Worm (Caenorhabditis elegans): ENCODE results near the gene C08B6.8.

Gene C08B6.8

DNA sequence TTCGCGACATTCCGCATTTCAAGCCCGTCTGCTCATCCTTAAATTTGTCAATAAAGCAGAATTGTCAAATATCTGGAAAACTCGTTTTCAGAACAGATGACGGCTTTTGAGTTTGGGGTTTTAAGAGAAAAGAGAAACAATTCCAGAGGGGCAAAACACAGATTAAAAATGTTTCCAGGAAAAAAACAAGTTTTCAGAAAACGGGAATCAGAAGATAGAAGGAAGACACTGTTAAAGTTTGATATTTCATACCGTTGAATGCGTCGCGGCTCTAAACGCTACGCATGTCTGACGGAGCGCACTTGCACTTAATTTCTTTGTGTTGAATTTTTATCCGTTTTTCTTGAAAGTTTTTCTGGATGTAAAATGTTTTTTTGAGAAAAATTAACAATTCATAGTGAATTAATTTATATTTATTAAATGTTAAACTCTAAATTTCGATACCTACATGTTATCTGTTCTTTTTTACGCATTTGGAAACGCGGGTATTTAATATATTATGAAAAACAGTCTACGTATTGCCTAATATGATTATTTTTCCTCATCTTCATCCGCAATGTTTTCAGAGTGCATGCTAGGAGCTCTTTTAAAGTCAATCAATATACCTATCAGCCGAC, at the start of gene C08B6.8, which contains the start of the genes C08B6.18 and wdr-20:
TSS of gene C08B6.8 (plus strand) at position 567 of the 617 bp plus-strand sequence.
TSS of gene C08B6.18 (minus strand) at position 51 of the 617 bp plus-strand sequence.
TSS of gene wdr-20 (minus strand) at position 82 of the 617 bp plus-strand sequence.
- TF ChIP-seq ztf-7 (tag; optimal IDR thresholded peaks at IDR 0.05) (no peak), lin-38 (GFP tag; IDR thresholded peaks at IDR 0.05) (peak; percentile 62), mes-2 (tag; optimal IDR thresholded peaks at IDR 0.05; ENCODE audit: poor library complexity, severe bottlenecking) (peak; percentile 21), lsy-2 (tag; optimal IDR thresholded peaks at IDR 0.05) (peak in 1 of 2 experiments; percentile 44)

DNA sequence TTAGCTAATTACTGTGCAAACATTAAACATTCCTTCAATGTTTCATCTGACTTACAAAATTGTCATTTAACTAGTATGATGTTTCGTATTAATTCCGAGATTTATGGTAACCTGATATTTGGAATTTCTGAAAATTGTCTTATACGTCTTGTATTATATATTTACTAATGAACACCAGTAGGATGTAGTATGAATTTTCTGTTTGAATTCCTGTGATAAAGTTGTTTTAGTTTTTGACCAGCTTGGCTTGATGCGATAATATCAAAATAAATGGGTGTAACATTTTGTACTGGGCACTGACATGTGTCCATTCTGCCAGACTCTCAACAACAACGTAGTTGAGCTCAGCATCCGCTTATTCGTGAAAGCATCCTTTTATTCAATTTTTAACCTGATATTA, 49.6 kb upstream of the C08B6.8 start, which contains the start of gene R04B5.6:
TSS of gene R04B5.6 (plus strand) at position 301 of the 400 bp plus-strand sequence.
- TF ChIP-seq php-3 (GFP tag; IDR thresholded peaks at IDR 0.05) (no peak), lsy-2 (tag; optimal IDR thresholded peaks at IDR 0.05) (no peak), tag-97 (GFP tag; IDR thresholded peaks at IDR 0.05) (no peak), vab-7 (GFP tag; IDR thresholded peaks at IDR 0.05) (no peak), set-16 (GFP tag; IDR thresholded peaks at IDR 0.05) (no peak), dmd-6 (GFP tag; IDR thresholded peaks at IDR 0.05) (no peak), pha-4 (GFP tag; IDR thresholded peaks at IDR 0.05) (no peak), pha-4 (tag; optimal IDR thresholded peaks at IDR 0.05) (no peak), gei-8 (GFP tag; optimal IDR thresholded peaks at IDR 0.05) (no peak), daf-12 (tag; optimal IDR thresholded peaks at IDR 0.05) (no peak), F10B5.3 (tag; optimal IDR thresholded peaks at IDR 0.05) (no peak), aly-2 (tag; optimal IDR thresholded peaks at IDR 0.05) (no peak), daf-19 (GFP tag; conservative IDR thresholded peaks at IDR 0.05) (no peak), lin-1 (GFP tag; IDR thresholded peaks at IDR 0.05) (no peak), ama-1 (optimal IDR thresholded peaks at IDR 0.05) (no peak), Y5F2A.4 (GFP tag; optimal IDR thresholded peaks at IDR 0.05) (no peak), nhr-111 (GFP tag; optimal IDR thresholded peaks at IDR 0.05) (no peak), T26A8.4 (GFP tag; IDR thresholded peaks at IDR 0.05) (no peak), unc-39 (tag; optimal IDR thresholded peaks at IDR 0.05) (no peak), rbr-2 (tag; optimal IDR thresholded peaks at IDR 0.05) (no peak)

ce11 chrV:10086141-10086540, 48.3 kb upstream of the C08B6.8 start:
- TF ChIP-seq tag-97 (GFP tag; IDR thresholded peaks at IDR 0.05) (no peak), daf-16 (GFP tag; optimal IDR thresholded peaks at IDR 0.05) (peak in 1 of 2 experiments; percentile 72), daf-16 (tag; optimal IDR thresholded peaks at IDR 0.05) (no peak)

DNA sequence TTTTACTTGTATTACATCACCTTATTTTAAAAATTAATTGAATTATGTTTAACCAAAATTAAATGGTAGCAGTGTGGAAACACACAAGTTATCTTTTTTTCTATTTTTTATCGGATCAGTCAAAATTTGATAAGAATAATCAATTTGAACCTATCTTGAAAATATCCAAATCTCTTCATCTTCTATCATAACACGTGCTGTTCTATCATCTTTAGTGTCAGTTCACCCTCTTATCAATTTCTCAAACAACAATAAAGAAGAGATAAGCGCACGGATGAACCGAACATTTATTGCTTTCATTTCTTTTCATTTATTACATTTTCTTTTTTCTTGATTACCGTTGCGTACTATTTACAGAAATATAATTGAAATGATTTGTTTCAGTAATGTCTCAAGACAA, 47.3 kb upstream of the C08B6.8 start, which contains the start of gene R04B5.5:
TSS of gene R04B5.5 (plus strand) at position 378 of the 400 bp plus-strand sequence.
- TF ChIP-seq daf-16 (GFP tag; optimal IDR thresholded peaks at IDR 0.05) = no peak
- peak; percentile 70 for TF ChIP-seq daf-16 (tag; optimal IDR thresholded peaks at IDR 0.05)
- TF ChIP-seq lin-15B (tag; optimal IDR thresholded peaks at IDR 0.05) = no peak
- no peak for TF ChIP-seq D1046.2 (GFP tag; IDR thresholded peaks at IDR 0.05)
- peak; percentile 8 for TF ChIP-seq T20F7.1 (GFP tag; optimal IDR thresholded peaks at IDR 0.05)
- no peak for TF ChIP-seq lin-38 (GFP tag; IDR thresholded peaks at IDR 0.05)
- no peak for TF ChIP-seq mdt-29 (GFP tag; IDR thresholded peaks at IDR 0.05)
- TF ChIP-seq snpc-1.2 (GFP tag; IDR thresholded peaks at IDR 0.05) = no peak
- no peak for TF ChIP-seq Y5F2A.4 (GFP tag; optimal IDR thresholded peaks at IDR 0.05)
- TF ChIP-seq dpl-1 (GFP tag; optimal IDR thresholded peaks at IDR 0.05) = no peak
- no peak for TF ChIP-seq ZK337.2 (GFP tag; IDR thresholded peaks at IDR 0.05)
- TF ChIP-seq F44E2.7 (GFP tag; IDR thresholded peaks at IDR 0.05) = no peak
- TF ChIP-seq nhr-42 (GFP tag; IDR thresholded peaks at IDR 0.05) = no peak
- no peak for TF ChIP-seq R02D3.7 (tag; optimal IDR thresholded peaks at IDR 0.05)
- TF ChIP-seq mes-2 (tag; optimal IDR thresholded peaks at IDR 0.05; ENCODE audit: poor library complexity, severe bottlenecking) = no peak
- no peak for TF ChIP-seq ceh-20 (GFP tag; IDR thresholded peaks at IDR 0.05)
- no peak for TF ChIP-seq zip-2 (tag; optimal IDR thresholded peaks at IDR 0.05)
- TF ChIP-seq dve-1 (tag; optimal IDR thresholded peaks at IDR 0.05; ENCODE audit: insufficient read depth) = peak; percentile 98
- TF ChIP-seq ama-1 (optimal IDR thresholded peaks at IDR 0.05) = no peak
- TF ChIP-seq arid-1 (GFP tag; conservative IDR thresholded peaks at IDR 0.05) = no peak
- peak; percentile 49 for TF ChIP-seq nhr-48 (tag; optimal IDR thresholded peaks at IDR 0.05)
- TF ChIP-seq spr-1 (tag; optimal IDR thresholded peaks at IDR 0.05) = no peak
- peak; percentile 89 for TF ChIP-seq php-3 (GFP tag; IDR thresholded peaks at IDR 0.05)
- TF ChIP-seq dmd-9 (GFP tag; IDR thresholded peaks at IDR 0.05) = no peak
- TF ChIP-seq nhr-111 (GFP tag; optimal IDR thresholded peaks at IDR 0.05) = no peak
- no peak for TF ChIP-seq nhr-25 (tag; optimal IDR thresholded peaks at IDR 0.05; ENCODE audit: borderline replicate concordance, insufficient read depth)
- TF ChIP-seq nhr-28 (tag; optimal IDR thresholded peaks at IDR 0.05) = peak; percentile 90
- no peak for TF ChIP-seq F10B5.3 (tag; optimal IDR thresholded peaks at IDR 0.05)

All from whole organism, L4 larva.